Fruit fly (Drosophila melanogaster) whole organism: ENCODE results near the gene CG7300.

Experiments
- pan ChIP-seq: fragments of >200 bp; optimal IDR thresholded peaks from 2 replicates; lab custom pipeline; 2017
- psq ChIP-seq: fragments of >200 bp; optimal IDR thresholded peaks from 2 replicates; lab custom pipeline; 2017

dm6 chr2L:10647720-10648349 is 50.0 kb downstream of the CG7300 start:
- no peak for TF ChIP-seq pan (lab: Kevin White, UChicago)
- TF ChIP-seq psq (lab: Kevin White, UChicago), result no peak
